Worm (Caenorhabditis elegans) whole organism, L1 larva: ENCODE measurements around the gene Y73B6BL.44.

Experiments used
- C04F5.9 ChIP-seq: sonication (generic microtip); optimal IDR thresholded peaks from 2 replicates; lab custom pipeline; 2016; ENCODE audit warnings: missing genetic modification characterization, missing compliant biosample characterization
- C16A3.4 ChIP-seq: fragments of 150-350 bp; optimal IDR thresholded peaks from 2 replicates; lab custom pipeline; 2014; ENCODE audit warnings: missing biosample characterization, missing genetic modification characterization
- alr-1 ChIP-seq: fragments of 200-800 bp; sonication (Bioruptor generic); optimal IDR thresholded peaks from 2 replicates; lab custom pipeline; 2018; ENCODE audit warnings: borderline replicate concordance, mild to moderate bottlenecking, missing genetic modification characterization, missing compliant biosample characterization
- aly-2 ChIP-seq: fragments of 150-350 bp; optimal IDR thresholded peaks from 2 replicates; lab custom pipeline; 2014; ENCODE audit warnings: missing biosample characterization, missing genetic modification characterization
- blmp-1 ChIP-seq: fragments of 150-350 bp; optimal IDR thresholded peaks from 2 replicates; lab custom pipeline; 2014; ENCODE audit warnings: missing biosample characterization, missing genetic modification characterization
- ceh-63 ChIP-seq: fragments of 200-800 bp; sonication (Bioruptor generic); optimal IDR thresholded peaks from 2 replicates; lab custom pipeline; 2018; ENCODE audit warnings: mild to moderate bottlenecking, missing genetic modification characterization, missing compliant biosample characterization
- ceh-82 ChIP-seq, 3 experiments: fragments of 150-350 bp in 1 of 3; sonication (generic microtip) in 2 of 3; optimal IDR thresholded peaks; 2 replicates each; lab custom pipeline; 2014 to 2017; ENCODE audit warnings: missing biosample characterization in 3 of 3, missing genetic modification characterization in 3 of 3
- ceh-88 ChIP-seq: fragments of 200-800 bp; sonication (Bioruptor generic); IDR thresholded peaks from 2 replicates; pipeline ENCODE4 v1.3.6; 2022; ENCODE audit warnings: missing genetic modification characterization, missing compliant biosample characterization
- ceh-90 ChIP-seq: sonication (generic microtip); optimal IDR thresholded peaks from 2 replicates; lab custom pipeline; 2016; ENCODE audit warnings: missing genetic modification characterization, missing compliant biosample characterization
- dsc-1 ChIP-seq: sonication (generic microtip); optimal IDR thresholded peaks from 2 replicates; lab custom pipeline; 2016; ENCODE audit warnings: mild to moderate bottlenecking, missing genetic modification characterization, missing compliant biosample characterization
- efl-1 ChIP-seq, 4 experiments: fragments of 150-350 bp; optimal IDR thresholded peaks in 3 of 4; peaks in 1 of 4; 1 replicate in 1 of 4; 2 replicates in 3 of 4; lab custom pipeline; 2014; ENCODE audit warnings: missing biosample characterization in 2 of 4, missing genetic modification characterization in 2 of 4, missing genetic modification reagents in 2 of 4
- efl-3 ChIP-seq: fragments of 200-800 bp; sonication (Bioruptor generic); optimal IDR thresholded peaks from 2 replicates; lab custom pipeline; 2018; ENCODE audit warnings: mild to moderate bottlenecking, missing genetic modification characterization, missing compliant biosample characterization
- egl-13 ChIP-seq: sonication (generic microtip); optimal IDR thresholded peaks from 2 replicates; lab custom pipeline; 2016; ENCODE audit warnings: missing genotype, missing genetic modification reagents, missing genetic modification characterization, missing compliant biosample characterization
- egl-27 ChIP-seq, 2 experiments: fragments of 150-350 bp in 1 of 2; sonication (generic microtip); optimal IDR thresholded peaks; 3 replicates each; lab custom pipeline; 2017 to 2018; ENCODE audit warnings: missing biosample characterization in 2 of 2, missing genetic modification characterization in 2 of 2, missing genetic modification reagents in 2 of 2
- elt-2 ChIP-seq: sonication (generic microtip); optimal IDR thresholded peaks from 2 replicates; lab custom pipeline; 2016; ENCODE audit warnings: missing genetic modification characterization, mild to moderate bottlenecking, inconsistent platforms, missing compliant biosample characterization, missing genetic modification reagents
- elt-3 ChIP-seq, 6 experiments: fragments of 150-350 bp in 1 of 6; sonication (generic microtip); optimal IDR thresholded peaks; 2 replicates each; lab custom pipeline; 2017 to 2018; ENCODE audit warnings: missing biosample characterization in 6 of 6, missing genetic modification characterization in 6 of 6, inconsistent platforms in 1 of 6
- ets-5 ChIP-seq: fragments of 200-800 bp; sonication (Bioruptor generic); IDR thresholded peaks from 2 replicates; pipeline ENCODE4 v1.3.6; 2022; ENCODE audit warnings: missing genetic modification characterization, missing compliant biosample characterization
- fos-1 ChIP-seq: fragments of 150-350 bp; optimal IDR thresholded peaks from 2 replicates; lab custom pipeline; 2014; ENCODE audit warnings: missing biosample characterization, missing genetic modification characterization
- grh-1 ChIP-seq: fragments of 200-800 bp; sonication (Bioruptor generic); IDR thresholded peaks from 2 replicates; pipeline ENCODE4 v1.3.6; 2022; ENCODE audit warnings: missing genetic modification reagents, missing genetic modification characterization, missing compliant biosample characterization
- hlh-17 ChIP-seq: fragments of 200-800 bp; sonication (Bioruptor generic); optimal IDR thresholded peaks from 2 replicates; lab custom pipeline; 2018; ENCODE audit warnings: missing genetic modification characterization, mild to moderate bottlenecking, missing compliant biosample characterization, moderate library complexity, borderline replicate concordance
- hpl-2 ChIP-seq: fragments of 150-350 bp; optimal IDR thresholded peaks from 2 replicates; lab custom pipeline; 2014; ENCODE audit warnings: missing biosample characterization, missing genetic modification reagents, missing genetic modification characterization
- irx-1 ChIP-seq: sonication (generic microtip); optimal IDR thresholded peaks from 2 replicates; lab custom pipeline; 2016; ENCODE audit warnings: missing genetic modification characterization, missing compliant biosample characterization
- isw-1 ChIP-seq: fragments of 200-800 bp; sonication (Bioruptor generic); IDR thresholded peaks from 2 replicates; pipeline ENCODE4 v1.3.6; 2022; ENCODE audit warnings: missing genetic modification characterization, missing compliant biosample characterization
- lin-14 ChIP-seq: fragments of 200-800 bp; sonication (Bioruptor generic); optimal IDR thresholded peaks from 2 replicates; lab custom pipeline; 2018; ENCODE audit warnings: mild to moderate bottlenecking, missing genetic modification characterization, moderate library complexity, missing compliant biosample characterization
- lin-15B ChIP-seq: fragments of 150-350 bp; sonication (generic microtip); optimal IDR thresholded peaks from 3 replicates; lab custom pipeline; 2014; ENCODE audit warnings: missing biosample characterization, missing genetic modification characterization
- lin-35 ChIP-seq, 2 experiments: fragments of 150-350 bp; optimal IDR thresholded peaks; 2 replicates each; lab custom pipeline; 2014; ENCODE audit warnings: missing biosample characterization in 2 of 2, missing genetic modification characterization in 2 of 2, missing genetic modification reagents in 2 of 2
- lsy-2 ChIP-seq, 2 experiments: fragments of 150-350 bp; optimal IDR thresholded peaks; 2 replicates each; lab custom pipeline; 2014; ENCODE audit warnings: missing biosample characterization in 2 of 2, missing genetic modification characterization in 2 of 2
- mab-9 ChIP-seq: fragments of 200-800 bp; sonication (Bioruptor generic); IDR thresholded peaks from 2 replicates; pipeline ENCODE4 v1.3.6; 2022; ENCODE audit warnings: missing genetic modification reagents, missing genetic modification characterization, missing compliant biosample characterization
- mdl-1 ChIP-seq, 2 experiments: fragments of 150-350 bp; optimal IDR thresholded peaks; 2 replicates each; lab custom pipeline; 2014 to 2017; ENCODE audit warnings: missing biosample characterization in 2 of 2, missing genetic modification characterization in 2 of 2, inconsistent platforms in 1 of 2
- mep-1 ChIP-seq: fragments of 150-350 bp; optimal IDR thresholded peaks from 2 replicates; lab custom pipeline; 2014; ENCODE audit warnings: missing biosample characterization, missing genetic modification characterization
- nhr-11 ChIP-seq: fragments of 150-350 bp; optimal IDR thresholded peaks from 2 replicates; lab custom pipeline; 2014; ENCODE audit warnings: missing biosample characterization, missing genetic modification characterization
- nhr-12 ChIP-seq: sonication (generic microtip); optimal IDR thresholded peaks from 2 replicates; lab custom pipeline; 2017; ENCODE audit warnings: missing biosample characterization, missing genetic modification characterization
- nhr-20 ChIP-seq: sonication (generic microtip); optimal IDR thresholded peaks from 2 replicates; lab custom pipeline; 2016; ENCODE audit warnings: mild to moderate bottlenecking, missing genetic modification characterization, missing compliant biosample characterization
- nhr-237 ChIP-seq: fragments of 150-350 bp; optimal IDR thresholded peaks from 2 replicates; lab custom pipeline; 2014; ENCODE audit warnings: missing biosample characterization, missing genetic modification characterization
- nhr-28 ChIP-seq: fragments of 150-350 bp; optimal IDR thresholded peaks from 2 replicates; lab custom pipeline; 2014; ENCODE audit warnings: missing biosample characterization, missing genetic modification characterization
- nhr-71 ChIP-seq: sonication (generic microtip); optimal IDR thresholded peaks from 2 replicates; lab custom pipeline; 2016; ENCODE audit warnings: mild to moderate bottlenecking, missing genetic modification characterization, moderate library complexity, missing compliant biosample characterization
- nhr-76 ChIP-seq: sonication (generic microtip); optimal IDR thresholded peaks from 2 replicates; lab custom pipeline; 2017; ENCODE audit warnings: missing biosample characterization, missing genetic modification characterization
- nhr-90 ChIP-seq: sonication (generic microtip); optimal IDR thresholded peaks from 2 replicates; lab custom pipeline; 2016; ENCODE audit warnings: mild to moderate bottlenecking, missing genetic modification characterization, missing compliant biosample characterization; ENCODE audit not compliant: poor library complexity
- pag-3 ChIP-seq: sonication (generic microtip); optimal IDR thresholded peaks from 2 replicates; lab custom pipeline; 2017; ENCODE audit warnings: missing genetic modification characterization, mild to moderate bottlenecking, missing compliant biosample characterization, antibody characterized with exemption, borderline replicate concordance; ENCODE audit not compliant: insufficient read depth
- pax-3 ChIP-seq: fragments of 200-800 bp; sonication (Bioruptor generic); optimal IDR thresholded peaks from 2 replicates; lab custom pipeline; 2018; ENCODE audit warnings: mild to moderate bottlenecking, missing genetic modification characterization, moderate library complexity, missing compliant biosample characterization
- pqm-1 ChIP-seq: sonication (generic microtip); optimal IDR thresholded peaks from 3 replicates; lab custom pipeline; 2017; ENCODE audit warnings: missing biosample characterization, missing genetic modification characterization
- skn-1 ChIP-seq: fragments of 150-350 bp; optimal IDR thresholded peaks from 2 replicates; lab custom pipeline; 2014; ENCODE audit warnings: missing biosample characterization, missing genetic modification characterization
- sup-37 ChIP-seq: fragments of 200-800 bp; sonication (Bioruptor generic); optimal IDR thresholded peaks from 2 replicates; lab custom pipeline; 2018; ENCODE audit warnings: mild to moderate bottlenecking, missing genetic modification characterization, missing compliant biosample characterization
- swsn-7 ChIP-seq: sonication (generic microtip); optimal IDR thresholded peaks from 2 replicates; lab custom pipeline; 2016; ENCODE audit warnings: missing genetic modification characterization, missing compliant biosample characterization
- tbx-2 ChIP-seq: sonication (generic microtip); optimal IDR thresholded peaks from 2 replicates; lab custom pipeline; 2016; ENCODE audit warnings: missing genetic modification characterization, missing compliant biosample characterization
- unc-62 ChIP-seq: fragments of 150-350 bp; optimal IDR thresholded peaks from 2 replicates; lab custom pipeline; 2014; ENCODE audit warnings: missing biosample characterization, missing genetic modification reagents, missing genetic modification characterization
- xbp-1 ChIP-seq: sonication (generic microtip); optimal IDR thresholded peaks from 2 replicates; lab custom pipeline; 2016; ENCODE audit warnings: missing genetic modification characterization, missing compliant biosample characterization
- zag-1 ChIP-seq: fragments of 150-350 bp; optimal IDR thresholded peaks from 2 replicates; lab custom pipeline; 2014; ENCODE audit warnings: missing biosample characterization, missing genetic modification characterization
- zip-4 ChIP-seq: fragments of 200-800 bp; sonication (Bioruptor generic); optimal IDR thresholded peaks from 2 replicates; lab custom pipeline; 2018; ENCODE audit warnings: mild to moderate bottlenecking, missing genetic modification characterization, moderate library complexity, missing compliant biosample characterization

The Y73B6BL.44 gene

DNA sequence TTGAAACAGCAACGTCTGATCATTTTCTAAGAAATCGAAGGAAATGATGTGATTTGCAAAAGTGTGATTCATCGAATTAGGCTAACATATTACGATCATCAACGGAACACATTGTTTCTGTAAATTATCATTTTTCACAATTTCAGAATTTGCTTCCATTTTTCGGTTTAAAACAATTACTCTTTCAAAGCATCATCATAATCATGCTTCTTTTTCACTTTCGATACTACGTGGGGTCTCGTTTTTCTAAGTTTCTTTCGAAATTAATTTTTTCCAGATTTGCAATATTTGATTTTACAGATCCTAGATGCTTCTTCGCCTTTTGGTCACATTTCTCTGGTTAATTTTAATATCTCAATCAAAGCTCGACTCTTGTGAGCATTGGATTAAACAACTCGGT lies 13.2 kb upstream of the Y73B6BL.44 start, which contains the start of gene tyr-6:
TSS of gene tyr-6 (plus strand) at position 301 of the 400 bp plus-strand sequence.
- TF ChIP-seq fos-1 (tag; lab: Kevin White, UChicago) (no peak), skn-1 (tag; lab: Kevin White, UChicago) (no peak), lsy-2 (tag; optimal IDR thresholded peaks at IDR 0.05; lab: Kevin White, UChicago) (no peak), nhr-11 (no peak), lin-35 (GFP tag; optimal IDR thresholded peaks at IDR 0.05; lab: Kevin White, UChicago) (no peak), irx-1 (tag; lab: Kevin White, UChicago) (no peak), zag-1 (tag; lab: Kevin White, UChicago) (no peak)

ce11 chrIV:6480978-6481377 lies 12.4 kb upstream of the Y73B6BL.44 start:
- TF ChIP-seq ceh-82 (tag; optimal IDR thresholded peaks at IDR 0.05; lab: Kevin White, UChicago) (peak in 1 of 3 experiments; percentile 25), elt-2 (tag; lab: Kevin White, UChicago) (peak; percentile 19), nhr-90 (tag; lab: Kevin White, UChicago) (peak; percentile 49), isw-1 (GFP tag; lab: Robert Waterston, UW) (no peak), lin-14 (GFP tag; lab: Kevin White, UChicago) (peak; percentile 29), pax-3 (tag; lab: Kevin White, UChicago) (no peak), C04F5.9 (tag; lab: Kevin White, UChicago) (no peak), egl-13 (tag; lab: Kevin White, UChicago) (no peak), nhr-76 (tag; lab: Kevin White, UChicago) (no peak), unc-62 (no peak), C16A3.4 (tag; lab: Kevin White, UChicago) (peak; percentile 37), mab-9 (GFP tag; lab: Robert Waterston, UW) (no peak), pqm-1 (tag; lab: Kevin White, UChicago) (no peak), dsc-1 (tag; lab: Kevin White, UChicago) (no peak), tbx-2 (tag; lab: Kevin White, UChicago) (no peak), hpl-2 (GFP tag; lab: Kevin White, UChicago) (no peak), mdl-1 (tag; optimal IDR thresholded peaks at IDR 0.05; lab: Kevin White, UChicago) (peak in 1 of 2 experiments; percentile 20), nhr-20 (tag; lab: Kevin White, UChicago) (peak; percentile 54), ceh-63 (GFP tag; lab: Kevin White, UChicago) (no peak), zip-4 (no peak), efl-1 (optimal IDR thresholded peaks at IDR 0.05; lab: Kevin White, UChicago) (peak in 1 of 2 experiments; percentile 21), efl-1 (GFP tag; optimal IDR thresholded peaks at IDR 0.05 in 1 of 2; lab: Kevin White, UChicago) (peak in 1 of 2 experiments; percentile 89), xbp-1 (tag; lab: Kevin White, UChicago) (no peak), mep-1 (tag; lab: Kevin White, UChicago) (no peak), grh-1 (GFP tag; lab: Robert Waterston, UW) (no peak), zag-1 (tag; lab: Kevin White, UChicago) (no peak), nhr-12 (no peak), elt-3 (tag; optimal IDR thresholded peaks at IDR 0.05; lab: Kevin White, UChicago) (peak in 1 of 6 experiments; percentile 25), sup-37 (no peak), nhr-237 (tag; lab: Kevin White, UChicago) (no peak), lin-35 (GFP tag; optimal IDR thresholded peaks at IDR 0.05; lab: Kevin White, UChicago) (peak; percentile 23 to 69), nhr-28 (no peak), ets-5 (no peak), aly-2 (tag; lab: Kevin White, UChicago) (no peak), swsn-7 (tag; lab: Kevin White, UChicago) (peak; percentile 8), alr-1 (no peak), blmp-1 (tag; lab: Kevin White, UChicago) (no peak), efl-3 (GFP tag; lab: Kevin White, UChicago) (no peak), lin-15B (tag; lab: Kevin White, UChicago) (no peak), hlh-17 (GFP tag; lab: Kevin White, UChicago) (no peak), egl-27 (tag; optimal IDR thresholded peaks at IDR 0.05; lab: Kevin White, UChicago) (no peak), nhr-71 (no peak), ceh-88 (no peak), pag-3 (tag; lab: Kevin White, UChicago) (no peak), ceh-90 (tag; lab: Kevin White, UChicago) (no peak), fos-1 (tag; lab: Kevin White, UChicago) (no peak)
